Worm (Caenorhabditis elegans) whole organism, L2 larva: Measurements from ENCODE around the gene srh-199.

Experiments
- blmp-1 ChIP-seq: sonication (generic microtip); optimal IDR thresholded peaks from 2 replicates; lab custom pipeline; 2017; ENCODE audit warnings: missing genetic modification characterization, mild to moderate bottlenecking, missing compliant biosample characterization, antibody characterized with exemption, moderate library complexity; ENCODE audit not compliant: insufficient read depth
- nhr-237 ChIP-seq: fragments of 150-350 bp; optimal IDR thresholded peaks from 2 replicates; lab custom pipeline; 2014; ENCODE audit warnings: missing biosample characterization, missing genetic modification characterization
- skn-1 ChIP-seq: sonication (generic microtip); optimal IDR thresholded peaks from 2 replicates; lab custom pipeline; 2017; ENCODE audit warnings: missing biosample characterization, missing genetic modification characterization
- ztf-11 ChIP-seq: sonication (generic microtip); optimal IDR thresholded peaks from 2 replicates; lab custom pipeline; 2017; ENCODE audit warnings: missing biosample characterization, missing genetic modification characterization

DNA sequence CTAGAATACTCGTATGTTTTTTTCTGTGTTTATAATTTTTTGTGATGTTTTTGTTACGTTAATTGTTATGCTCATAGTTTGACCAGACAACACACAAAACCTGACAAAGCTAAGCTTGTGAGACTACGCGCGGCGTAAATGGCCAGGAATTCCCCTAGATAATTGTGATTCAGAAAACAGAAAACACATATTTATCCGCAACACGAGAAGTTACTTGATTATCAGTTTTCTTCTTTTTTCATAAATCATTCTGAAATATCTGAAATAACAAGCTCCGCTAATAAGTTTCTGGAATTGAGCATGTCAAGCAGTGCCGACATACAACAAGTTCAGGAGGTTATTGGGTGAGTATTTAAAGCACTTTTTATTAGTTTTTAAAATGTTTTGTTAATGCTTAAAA, 40.4 kb downstream of the srh-199 start, which contains the start of gene srw-100:
- no peak for TF ChIP-seq ztf-11 (tag; lab: Kevin White, UChicago)
- no peak for TF ChIP-seq nhr-237 (tag; lab: Kevin White, UChicago)
- no peak for TF ChIP-seq blmp-1 (tag; lab: Kevin White, UChicago)
- TF ChIP-seq skn-1, result no peak
